Fruit fly (Drosophila melanogaster) whole organism: ENCODE measurements around the gene ohgt.

Experiments
- CG8478 ChIP-seq: fragments of >200 bp; optimal IDR thresholded peaks from 2 replicates; lab custom pipeline; 2018; ENCODE audit warnings: inconsistent platforms
- Dll ChIP-seq: fragments of >200 bp; optimal IDR thresholded peaks from 2 replicates; lab custom pipeline; 2017
- EcR ChIP-seq, 2 experiments: fragments of >200 bp; optimal IDR thresholded peaks; 2 replicates each; lab custom pipeline; 2017; ENCODE audit warnings: missing biosample characterization in 2 of 2, missing genetic modification characterization in 2 of 2, missing genetic modification reagents in 2 of 2
- pan ChIP-seq: fragments of >200 bp; optimal IDR thresholded peaks from 2 replicates; lab custom pipeline; 2017
- psq ChIP-seq: fragments of >200 bp; optimal IDR thresholded peaks from 2 replicates; lab custom pipeline; 2017
- usp ChIP-seq: fragments of >200 bp; optimal IDR thresholded peaks from 2 replicates; lab custom pipeline; 2017; ENCODE audit warnings: missing biosample characterization, missing genetic modification characterization, mixed read lengths

DNA sequence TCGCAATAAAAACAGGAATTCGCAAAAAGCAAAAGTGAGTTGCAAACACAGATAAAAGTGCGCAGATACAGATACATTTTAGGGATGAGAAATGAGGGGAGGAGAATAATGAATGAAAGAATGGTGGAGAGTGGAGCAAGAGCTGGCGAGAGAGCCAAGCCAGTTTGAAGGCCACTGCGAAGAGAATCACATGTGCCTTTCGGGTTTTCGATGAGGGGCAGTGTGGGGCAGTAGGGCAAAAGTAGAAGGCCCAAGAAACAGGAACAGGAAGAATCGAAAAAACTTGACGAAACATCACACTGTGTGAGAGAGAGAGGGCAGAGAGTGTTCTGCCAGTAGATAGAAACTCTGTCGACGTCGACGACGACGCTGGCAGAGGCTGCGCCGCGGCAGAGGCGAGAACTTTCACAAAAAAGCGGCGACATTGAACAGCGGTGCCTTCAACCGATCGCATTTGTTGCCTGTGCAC, 35.2 kb downstream of the ohgt start:
- TF ChIP-seq CG8478 (lab: Kevin White, UChicago) (no peak), usp (GFP tag; lab: Kevin White, UChicago) (no peak), EcR (GFP tag; optimal IDR thresholded peaks at IDR 0.05; lab: Kevin White, UChicago) (no peak), psq (no peak), pan (no peak), Dll (no peak)
